Worm (Caenorhabditis elegans) whole organism, L4 larva: ENCODE data around the gene aex-3.
A peak's percentile ranks its signal among the peaks of the same experiment; 100 is the strongest.

Experiments used
- D1046.2 ChIP-seq: fragments of 200-800 bp; sonication (Bioruptor generic); IDR thresholded peaks from 2 replicates; pipeline ENCODE4 v1.3.6; 2022; ENCODE audit warnings: missing genetic modification characterization, missing compliant biosample characterization
- F26F4.8 ChIP-seq: fragments of 200-800 bp; sonication (Bioruptor generic); conservative IDR thresholded peaks from 2 replicates; pipeline ENCODE4 v1.3.6; 2022; ENCODE audit warnings: missing genetic modification characterization, missing compliant biosample characterization
- F37D6.2 ChIP-seq: sonication (generic microtip); optimal IDR thresholded peaks from 2 replicates; lab custom pipeline; 2016; ENCODE audit warnings: mild to moderate bottlenecking, missing genetic modification characterization, missing compliant biosample characterization
- F44E2.7 ChIP-seq: fragments of 200-800 bp; sonication (Bioruptor generic); IDR thresholded peaks from 2 replicates; pipeline ENCODE4 v2.1.2; 2022; ENCODE audit warnings: missing genetic modification characterization, missing compliant biosample characterization
- R02D3.7 ChIP-seq: fragments of 150-350 bp; sonication (generic microtip); optimal IDR thresholded peaks from 3 replicates; lab custom pipeline; 2014; ENCODE audit warnings: missing biosample characterization, missing genetic modification characterization
- Y105C5A.15 ChIP-seq: fragments of 200-800 bp; sonication (Bioruptor generic); IDR thresholded peaks from 2 replicates; pipeline ENCODE4 v1.3.6; 2022; ENCODE audit warnings: missing genetic modification characterization, missing compliant biosample characterization
- Y48G9A.11 ChIP-seq: fragments of 200-800 bp; sonication (Bioruptor generic); IDR thresholded peaks from 2 replicates; pipeline ENCODE4 v1.3.6; 2022; ENCODE audit warnings: missing genetic modification reagents, missing genetic modification characterization, missing compliant biosample characterization
- ZK337.2 ChIP-seq: fragments of 200-800 bp; sonication (Bioruptor generic); IDR thresholded peaks from 2 replicates; pipeline ENCODE4 v1.3.6; 2022; ENCODE audit warnings: missing genetic modification reagents, missing genetic modification characterization, missing compliant biosample characterization
- ZK546.5 ChIP-seq, 2 experiments: sonication (generic microtip); optimal IDR thresholded peaks; 2 replicates each; lab custom pipeline; 2017; ENCODE audit warnings: missing biosample characterization in 2 of 2, missing genetic modification characterization in 2 of 2
- aly-2 ChIP-seq: sonication (generic microtip); optimal IDR thresholded peaks from 2 replicates; lab custom pipeline; 2018; ENCODE audit warnings: missing biosample characterization, missing genetic modification characterization
- attf-4 ChIP-seq: sonication (generic microtip); optimal IDR thresholded peaks from 3 replicates; lab custom pipeline; 2017; ENCODE audit warnings: missing biosample characterization, missing genetic modification characterization
- ceh-20 ChIP-seq: fragments of 200-800 bp; sonication (Bioruptor generic); IDR thresholded peaks from 2 replicates; pipeline ENCODE4 v1.3.6; 2022; ENCODE audit warnings: missing genetic modification reagents, missing genetic modification characterization, missing compliant biosample characterization
- ceh-28 ChIP-seq: fragments of 150-350 bp; optimal IDR thresholded peaks from 2 replicates; lab custom pipeline; 2014; ENCODE audit warnings: missing biosample characterization, missing genetic modification reagents, missing genetic modification characterization
- ceh-62 ChIP-seq: sonication (generic microtip); optimal IDR thresholded peaks from 2 replicates; lab custom pipeline; 2017; ENCODE audit warnings: missing biosample characterization, missing genetic modification characterization
- ces-1 ChIP-seq: fragments of 150-350 bp; sonication (generic microtip); optimal IDR thresholded peaks from 4 replicates; lab custom pipeline; 2014; ENCODE audit warnings: missing biosample characterization, missing genetic modification reagents, missing genetic modification characterization
- ctbp-1 ChIP-seq: fragments of 200-800 bp; sonication (Bioruptor generic); IDR thresholded peaks from 2 replicates; pipeline ENCODE4 v1.3.6; 2022; ENCODE audit warnings: missing genetic modification reagents, missing genetic modification characterization, missing compliant biosample characterization
- dmd-6 ChIP-seq: fragments of 200-800 bp; sonication (Bioruptor generic); IDR thresholded peaks from 2 replicates; pipeline ENCODE4 v1.3.6; 2022; ENCODE audit warnings: missing genetic modification reagents, missing genetic modification characterization, missing compliant biosample characterization
- dmd-9 ChIP-seq: fragments of 200-800 bp; sonication (Bioruptor generic); IDR thresholded peaks from 2 replicates; pipeline ENCODE4 v1.3.6; 2022; ENCODE audit warnings: missing genetic modification reagents, missing genetic modification characterization, missing compliant biosample characterization
- egl-43 ChIP-seq: fragments of 200-800 bp; sonication (Bioruptor generic); IDR thresholded peaks from 2 replicates; pipeline ENCODE4 v1.3.6; 2022; ENCODE audit warnings: missing genetic modification reagents, missing genetic modification characterization, missing compliant biosample characterization
- hlh-11 ChIP-seq: fragments of 200-800 bp; sonication (Bioruptor generic); optimal IDR thresholded peaks from 2 replicates; lab custom pipeline; 2018; ENCODE audit warnings: mild to moderate bottlenecking, missing genetic modification characterization, missing compliant biosample characterization
- hmg-1.1 ChIP-seq: fragments of 200-800 bp; sonication (Bioruptor generic); IDR thresholded peaks from 2 replicates; pipeline ENCODE4 v1.3.6; 2022; ENCODE audit warnings: missing genetic modification reagents, missing genetic modification characterization, missing compliant biosample characterization
- lim-7 ChIP-seq: fragments of 200-800 bp; sonication (Bioruptor generic); IDR thresholded peaks from 2 replicates; pipeline ENCODE4 v1.3.6; 2022; ENCODE audit warnings: missing genetic modification characterization, missing compliant biosample characterization
- lin-1 ChIP-seq: fragments of 200-800 bp; sonication (Bioruptor generic); IDR thresholded peaks from 2 replicates; pipeline ENCODE4 v1.3.6; 2022; ENCODE audit warnings: missing genetic modification reagents, missing genetic modification characterization, missing compliant biosample characterization
- lin-38 ChIP-seq: fragments of 200-800 bp; sonication (Bioruptor generic); IDR thresholded peaks from 2 replicates; pipeline ENCODE4 v1.3.6; 2022; ENCODE audit warnings: missing genetic modification reagents, missing genetic modification characterization, missing compliant biosample characterization
- lsy-2 ChIP-seq, 2 experiments: fragments of 150-350 bp in 1 of 2; sonication (generic microtip) in 1 of 2; optimal IDR thresholded peaks; 2 replicates each; lab custom pipeline; 2014 to 2017; ENCODE audit warnings: missing biosample characterization in 2 of 2, missing genetic modification characterization in 2 of 2
- madf-9 ChIP-seq: fragments of 200-800 bp; sonication (Bioruptor generic); conservative IDR thresholded peaks from 2 replicates; pipeline ENCODE4 v1.3.6; 2022; ENCODE audit warnings: missing genetic modification reagents, missing genetic modification characterization, missing compliant biosample characterization
- mdl-1 ChIP-seq, 2 experiments: fragments of 150-350 bp in 1 of 2; sonication (generic microtip) in 1 of 2; optimal IDR thresholded peaks; 2 replicates each; lab custom pipeline; 2014 to 2017; ENCODE audit warnings: missing biosample characterization in 2 of 2, missing genetic modification characterization in 2 of 2
- mxl-2 ChIP-seq: fragments of 200-800 bp; sonication (Bioruptor generic); conservative IDR thresholded peaks from 2 replicates; pipeline ENCODE4 v1.3.6; 2022; ENCODE audit warnings: missing genetic modification reagents, missing genetic modification characterization, missing compliant biosample characterization
- nhr-10 ChIP-seq: fragments of 150-350 bp; optimal IDR thresholded peaks from 2 replicates; lab custom pipeline; 2014; ENCODE audit warnings: missing biosample characterization, missing genetic modification characterization
- nhr-102 ChIP-seq: sonication (generic microtip); optimal IDR thresholded peaks from 2 replicates; lab custom pipeline; 2016; ENCODE audit warnings: mild to moderate bottlenecking, missing genetic modification characterization, moderate library complexity, missing compliant biosample characterization
- nhr-11 ChIP-seq: fragments of 150-350 bp; optimal IDR thresholded peaks from 2 replicates; lab custom pipeline; 2014; ENCODE audit warnings: missing biosample characterization, missing genetic modification characterization
- nhr-237 ChIP-seq: sonication (generic microtip); optimal IDR thresholded peaks from 2 replicates; lab custom pipeline; 2017; ENCODE audit warnings: missing biosample characterization, missing genetic modification characterization
- nhr-25 ChIP-seq: sonication (generic microtip); optimal IDR thresholded peaks from 2 replicates; lab custom pipeline; 2017; ENCODE audit warnings: missing genetic modification characterization, mild to moderate bottlenecking, missing compliant biosample characterization, antibody characterized with exemption, moderate library complexity, borderline replicate concordance; ENCODE audit not compliant: insufficient read depth
- nhr-77 ChIP-seq: fragments of 150-350 bp; optimal IDR thresholded peaks from 2 replicates; lab custom pipeline; 2014; ENCODE audit warnings: missing biosample characterization, missing genetic modification characterization
- pha-4 ChIP-seq, 2 experiments: fragments of 150-350 bp in 1 of 2; fragments of 200-800 bp in 1 of 2; sonication (Bioruptor generic) in 1 of 2; IDR thresholded peaks in 1 of 2; optimal IDR thresholded peaks in 1 of 2; 2 replicates each; pipeline versions ENCODE4 v1.3.6 to Lab custom; 2014 to 2022; ENCODE audit warnings: missing genetic modification characterization in 2 of 2, missing genetic modification reagents in 2 of 2, missing biosample characterization in 1 of 2, missing compliant biosample characterization in 1 of 2
- php-3 ChIP-seq: fragments of 200-800 bp; sonication (Bioruptor generic); IDR thresholded peaks from 2 replicates; pipeline ENCODE4 v1.3.6; 2022; ENCODE audit warnings: missing genetic modification reagents, missing genetic modification characterization, missing compliant biosample characterization
- set-16 ChIP-seq: fragments of 200-800 bp; sonication (Bioruptor generic); IDR thresholded peaks from 2 replicates; pipeline ENCODE4 v1.3.6; 2022; ENCODE audit warnings: missing genetic modification reagents, missing genetic modification characterization, missing compliant biosample characterization
- skn-1 ChIP-seq: fragments of 150-350 bp; optimal IDR thresholded peaks from 2 replicates; lab custom pipeline; 2014; ENCODE audit warnings: missing biosample characterization, missing genetic modification characterization
- snpc-1.2 ChIP-seq: fragments of 200-800 bp; sonication (Bioruptor generic); IDR thresholded peaks from 2 replicates; pipeline ENCODE4 v1.3.6; 2022; ENCODE audit warnings: missing genetic modification reagents, missing genetic modification characterization, missing compliant biosample characterization
- spr-1 ChIP-seq: sonication (generic microtip); optimal IDR thresholded peaks from 2 replicates; lab custom pipeline; 2016; ENCODE audit warnings: mild to moderate bottlenecking, missing genetic modification characterization, missing compliant biosample characterization
- tag-97 ChIP-seq: fragments of 200-800 bp; sonication (Bioruptor generic); IDR thresholded peaks from 2 replicates; pipeline ENCODE4 v1.3.6; 2022; ENCODE audit warnings: missing genetic modification characterization, missing compliant biosample characterization
- unc-130 ChIP-seq: sonication (generic microtip); optimal IDR thresholded peaks from 2 replicates; lab custom pipeline; 2016; ENCODE audit warnings: missing genetic modification reagents, missing genetic modification characterization, missing compliant biosample characterization
- unc-62 ChIP-seq, 3 experiments: fragments of 150-350 bp in 1 of 3; sonication (generic microtip); optimal IDR thresholded peaks in 2 of 3; peaks in 1 of 3; 1 replicate in 1 of 3; 2 replicates in 2 of 3; lab custom pipeline; 2014 to 2017; ENCODE audit warnings: missing biosample characterization in 3 of 3, missing genetic modification characterization in 3 of 3, missing genetic modification reagents in 3 of 3, missing genotype in 1 of 3
- vab-7 ChIP-seq: fragments of 200-800 bp; sonication (Bioruptor generic); IDR thresholded peaks from 2 replicates; pipeline ENCODE4 v1.3.6; 2022; ENCODE audit warnings: missing genetic modification reagents, missing genetic modification characterization, missing compliant biosample characterization
- zip-11 ChIP-seq: fragments of 200-800 bp; sonication (Bioruptor generic); IDR thresholded peaks from 2 replicates; pipeline ENCODE4 v1.3.6; 2022; ENCODE audit warnings: missing genetic modification characterization, missing compliant biosample characterization
- zip-2 ChIP-seq: fragments of 150-350 bp; optimal IDR thresholded peaks from 2 replicates; lab custom pipeline; 2014; ENCODE audit warnings: missing biosample characterization, missing genetic modification characterization

Gene aex-3

DNA sequence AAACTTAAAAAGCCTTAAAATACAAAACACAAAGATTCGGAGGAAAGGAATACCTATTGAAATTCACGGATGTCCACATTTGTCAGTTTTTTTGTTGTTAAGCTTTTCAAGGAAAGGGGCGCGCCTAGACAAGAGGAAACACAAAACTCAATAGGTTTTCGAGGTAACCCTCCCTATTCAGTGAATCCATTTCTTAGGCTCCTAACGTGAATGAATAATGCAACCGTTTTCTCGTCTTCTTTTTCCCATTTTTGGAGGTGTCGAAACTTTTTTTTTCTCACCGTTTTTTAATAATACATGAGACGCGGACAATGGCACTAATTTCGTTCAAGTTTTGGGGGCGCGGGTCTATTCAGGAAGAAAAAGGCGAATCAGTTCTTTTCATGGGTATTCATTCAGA, 22.5 kb downstream of the aex-3 start:
- TF ChIP-seq ZK546.5 (tag; optimal IDR thresholded peaks at IDR 0.05; lab: Kevin White, UChicago) (no peak), spr-1 (no peak), lin-38 (GFP tag; lab: Robert Waterston, UW) (no peak), ceh-62 (tag; lab: Kevin White, UChicago) (no peak), nhr-237 (no peak), tag-97 (GFP tag; lab: Robert Waterston, UW) (no peak), aly-2 (no peak), ZK337.2 (GFP tag; lab: Robert Waterston, UW) (no peak), pha-4 (GFP tag; IDR thresholded peaks at IDR 0.05; lab: Robert Waterston, UW) (no peak), pha-4 (tag; optimal IDR thresholded peaks at IDR 0.05; lab: Kevin White, UChicago) (no peak), Y48G9A.11 (no peak), dmd-9 (GFP tag; lab: Robert Waterston, UW) (no peak), mxl-2 (GFP tag; lab: Robert Waterston, UW) (no peak), php-3 (GFP tag; lab: Robert Waterston, UW) (no peak), unc-130 (GFP tag; lab: Kevin White, UChicago) (no peak), hlh-11 (no peak), nhr-11 (tag; lab: Kevin White, UChicago) (no peak)

DNA sequence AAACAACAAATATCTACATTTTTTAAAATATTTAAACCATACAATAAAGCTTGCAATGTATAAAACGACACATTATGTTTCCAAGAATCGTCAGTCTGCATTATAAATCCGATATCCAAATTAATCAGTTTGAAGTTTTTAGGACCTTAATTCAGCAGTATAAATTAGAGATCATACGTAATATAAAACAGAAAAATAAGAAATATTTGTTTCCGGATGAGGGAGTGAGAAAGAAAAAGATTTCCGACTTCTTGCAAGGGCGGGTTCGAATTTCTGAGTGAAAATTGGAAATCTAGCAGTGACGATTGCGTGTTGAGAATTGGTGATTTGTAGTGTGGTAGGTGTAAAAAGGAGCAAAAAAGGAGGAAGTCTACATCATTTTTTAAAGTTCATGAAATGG, 24.0 kb downstream of the aex-3 start, which contains the start of gene npr-19:
TSS of gene npr-19 (minus strand) at position 101 of the 400 bp plus-strand sequence.
- TF ChIP-seq nhr-102 (tag; lab: Kevin White, UChicago) = no peak

DNA sequence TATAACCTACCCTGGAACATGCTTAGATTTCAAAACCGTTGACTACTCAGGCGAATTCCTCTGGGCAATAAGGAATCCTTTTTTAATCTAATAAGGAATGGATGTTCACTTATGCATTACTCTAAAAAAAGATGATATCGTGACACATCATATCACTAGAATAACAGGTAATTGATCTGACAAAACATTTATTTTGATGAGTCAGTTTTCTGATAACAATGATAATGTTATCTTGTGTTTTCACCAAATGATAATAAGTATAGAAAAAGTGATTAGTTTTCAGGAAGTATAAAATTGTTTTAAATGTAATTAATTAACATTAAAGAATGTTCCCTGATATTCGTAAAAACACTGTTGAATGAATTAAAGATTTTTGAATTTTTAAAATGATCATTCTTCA, 30.5 kb downstream of the aex-3 start:
- TF ChIP-seq ctbp-1 (GFP tag; lab: Robert Waterston, UW) (no peak), hlh-11 (no peak), egl-43 (no peak), ceh-20 (GFP tag; lab: Robert Waterston, UW) (no peak), lsy-2 (tag; optimal IDR thresholded peaks at IDR 0.05; lab: Kevin White, UChicago) (no peak), skn-1 (tag; lab: Kevin White, UChicago) (no peak), lim-7 (no peak), F44E2.7 (no peak), F37D6.2 (tag; lab: Kevin White, UChicago) (no peak), ZK337.2 (GFP tag; lab: Robert Waterston, UW) (no peak), nhr-25 (tag; lab: Kevin White, UChicago) (no peak), vab-7 (GFP tag; lab: Robert Waterston, UW) (no peak), nhr-10 (tag; lab: Kevin White, UChicago) (no peak), zip-2 (tag; lab: Kevin White, UChicago) (no peak)

DNA sequence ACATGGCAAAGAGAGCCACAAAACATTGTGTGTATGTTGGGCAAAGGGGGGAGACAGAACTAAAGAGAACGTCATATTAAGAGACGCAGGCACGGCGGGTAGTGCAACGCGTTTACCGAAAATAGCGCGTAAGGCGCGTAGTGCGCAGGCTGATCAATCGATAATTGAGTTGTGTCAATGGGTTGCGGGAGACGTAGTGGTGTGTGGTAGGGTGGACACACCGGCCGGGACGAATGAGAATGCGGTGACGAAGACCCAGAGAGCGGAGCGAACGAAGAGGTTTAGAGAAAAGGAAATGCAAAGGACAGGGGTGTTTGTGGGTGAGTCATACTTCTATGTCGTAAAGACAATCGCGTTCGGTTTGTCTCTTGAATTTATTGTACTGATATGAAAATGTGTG, 31.8 kb downstream of the aex-3 start:
- TF ChIP-seq set-16 (no peak), attf-4 (no peak), mdl-1 (tag; optimal IDR thresholded peaks at IDR 0.05; lab: Kevin White, UChicago) (peak in 1 of 2 experiments; percentile 29), zip-11 (no peak), php-3 (GFP tag; lab: Robert Waterston, UW) (peak; percentile 74), ZK546.5 (tag; optimal IDR thresholded peaks at IDR 0.05; lab: Kevin White, UChicago) (no peak), dmd-6 (GFP tag; lab: Robert Waterston, UW) (peak; percentile 64), ces-1 (GFP tag; lab: Kevin White, UChicago) (no peak), F26F4.8 (no peak), madf-9 (no peak), nhr-77 (peak; percentile 8), ceh-28 (tag; lab: Kevin White, UChicago) (peak; percentile 90), unc-62 (GFP tag; optimal IDR thresholded peaks at IDR 0.05 in 1 of 2; lab: Kevin White, UChicago) (no peak), unc-62 (tag; optimal IDR thresholded peaks at IDR 0.05; lab: Kevin White, UChicago) (no peak), snpc-1.2 (GFP tag; lab: Robert Waterston, UW) (no peak), R02D3.7 (tag; lab: Kevin White, UChicago) (no peak), lim-7 (no peak), ZK337.2 (GFP tag; lab: Robert Waterston, UW) (no peak), Y105C5A.15 (GFP tag; lab: Robert Waterston, UW) (no peak), lin-1 (peak; percentile 58; the same call in 1 of the 2 replicates), nhr-102 (tag; lab: Kevin White, UChicago) (no peak), D1046.2 (GFP tag; lab: Robert Waterston, UW) (no peak), hmg-1.1 (GFP tag; lab: Robert Waterston, UW) (peak; percentile 82), F37D6.2 (tag; lab: Kevin White, UChicago) (peak; percentile 42)
